Fruit fly (Drosophila melanogaster): ENCODE measurements around the gene CG13599.

CG13599 gene

dm6 chr3R:23921701-23922501, 9.5 kb upstream of the CG13599 start (continued):
- TF ChIP-seq HLHmδ (GFP tag; optimal IDR thresholded peaks at IDR 0.05): peak; percentile 53
- no peak for TF ChIP-seq CG11085 (GFP tag; IDR thresholded peaks at IDR 0.05)
- TF ChIP-seq Nf-YA (GFP tag; IDR thresholded peaks at IDR 0.05): 0 out of 2 replicates have a peak, but pooled peaks have one; percentile 44
- no peak for TF ChIP-seq CG11723 (GFP tag; optimal IDR thresholded peaks at IDR 0.05)
- TF ChIP-seq HLH4C (GFP tag; IDR thresholded peaks at IDR 0.05; ENCODE audit: partially characterized antibody): no peak
- 0 out of 2 replicates have a peak, but pooled peaks have one; percentile 17 for TF ChIP-seq CG31441 (GFP tag; IDR thresholded peaks at IDR 0.05)
- no peak for TF ChIP-seq Bdp1 (GFP tag; optimal IDR thresholded peaks at IDR 0.05)
- peak; percentile 1 for TF ChIP-seq mam (GFP tag; optimal IDR thresholded peaks at IDR 0.05)
- peak; percentile 42 for TF ChIP-seq PHDP (tag; optimal IDR thresholded peaks at IDR 0.05)
- TF ChIP-seq tgo (GFP tag; IDR thresholded peaks at IDR 0.05): peak; percentile 28; the same call in 1 of the 3 replicates
- peak; percentile 56 for TF ChIP-seq Hey (tag; optimal IDR thresholded peaks at IDR 0.05)
- TF ChIP-seq unc-4 (GFP tag; IDR thresholded peaks at IDR 0.05; ENCODE audit: partially characterized antibody): no peak
- TF ChIP-seq CG12769 (tag; optimal IDR thresholded peaks at IDR 0.05): peak; percentile 87

- TF ChIP-seq gsb-n (tag; optimal IDR thresholded peaks at IDR 0.05) (peak; percentile 45), CG17802 (tag; optimal IDR thresholded peaks at IDR 0.05) (no peak), CG8765 (GFP tag; IDR thresholded peaks at IDR 0.05) (no peak), CG10462 (GFP tag; optimal IDR thresholded peaks at IDR 0.05) (peak; percentile 70), CG12155 (GFP tag; optimal IDR thresholded peaks at IDR 0.05) (no peak), CG12071 (GFP tag; optimal IDR thresholded peaks at IDR 0.05) (no peak), Poxn (GFP tag; IDR thresholded peaks at IDR 0.05) (no peak), NfI (GFP tag; optimal IDR thresholded peaks at IDR 0.05) (no peak), CG15011 (GFP tag; optimal IDR thresholded peaks at IDR 0.05) (no peak), croc (GFP tag; conservative IDR thresholded peaks at IDR 0.05) (no peak), CG18619 (GFP tag; optimal IDR thresholded peaks at IDR 0.05) (peak; percentile 21), onecut (GFP tag; IDR thresholded peaks at IDR 0.05) (peak; percentile 44), Mes4 (GFP tag; optimal IDR thresholded peaks at IDR 0.05) (no peak), CG31441 (GFP tag; IDR thresholded peaks at IDR 0.05) (no peak), knrl (GFP tag; IDR thresholded peaks at IDR 0.05; ENCODE audit: partially characterized antibody) (peak; percentile 87), CG7928 (GFP tag; optimal IDR thresholded peaks at IDR 0.05) (no peak), sug (tag; optimal IDR thresholded peaks at IDR 0.05) (no peak), br (optimal IDR thresholded peaks at IDR 0.05) (no peak), CG8478 (optimal IDR thresholded peaks at IDR 0.05) (peak; percentile 79), nau (GFP tag; optimal IDR thresholded peaks at IDR 0.05) (no peak), CG7963 (GFP tag; IDR thresholded peaks at IDR 0.05; ENCODE audit: partially characterized antibody) (peak; percentile 81), Tbp (GFP tag; optimal IDR thresholded peaks at IDR 0.05) (no peak), Spps (tag; optimal IDR thresholded peaks at IDR 0.05) (peak; percentile 4), Dbx (GFP tag; IDR thresholded peaks at IDR 0.05) (no peak), CG3847 (GFP tag; IDR thresholded peaks at IDR 0.05) (peak; percentile 71), CG1024 (GFP tag; IDR thresholded peaks at IDR 0.05) (peak; percentile 36; the same call in 1 of the 2 replicates), Sry-β (GFP tag; optimal IDR thresholded peaks at IDR 0.05) (no peak), CG17328 (GFP tag; IDR thresholded peaks at IDR 0.05) (no peak), pum (GFP tag; optimal IDR thresholded peaks at IDR 0.05) (no peak), Lim3 (GFP tag; IDR thresholded peaks at IDR 0.05) (no peak), prd (optimal IDR thresholded peaks at IDR 0.05) (no peak), prd (GFP tag; IDR thresholded peaks at IDR 0.05) (no peak), CG14050 (GFP tag; IDR thresholded peaks at IDR 0.05) (no peak), CG14441 (GFP tag; IDR thresholded peaks at IDR 0.05) (no peak), HLHmδ (GFP tag; optimal IDR thresholded peaks at IDR 0.05) (peak; percentile 38), Sox102F (GFP tag; optimal IDR thresholded peaks at IDR 0.05) (no peak), CG9876 (GFP tag; optimal IDR thresholded peaks at IDR 0.05) (peak; percentile 9)
These were observed 8.7 kb upstream of the CG13599 start, which contains the start of the genes sba and CG31141 for dm6 chr3R:23922502-23923350. Gene sba, minus strand, starts transcription at chr3R:23922973. Gene CG31141, plus strand, starts transcription at chr3R:23923300.
